Worm (Caenorhabditis elegans) whole organism, L1 larva: ENCODE results near the gene F47C12.7.

Experiments used
- C04F5.9 ChIP-seq: sonication (generic microtip); optimal IDR thresholded peaks from 2 replicates; lab custom pipeline; 2016; ENCODE audit warnings: missing genetic modification characterization, missing compliant biosample characterization
- C16A3.4 ChIP-seq: fragments of 150-350 bp; optimal IDR thresholded peaks from 2 replicates; lab custom pipeline; 2014; ENCODE audit warnings: missing biosample characterization, missing genetic modification characterization
- Y116A8C.19 ChIP-seq: sonication (generic microtip); optimal IDR thresholded peaks from 2 replicates; lab custom pipeline; 2016; ENCODE audit warnings: missing compliant biosample characterization, missing genetic modification characterization, borderline replicate concordance
- aha-1 ChIP-seq: fragments of 150-350 bp; optimal IDR thresholded peaks from 2 replicates; lab custom pipeline; 2014; ENCODE audit warnings: missing biosample characterization, missing genetic modification characterization
- alr-1 ChIP-seq: fragments of 200-800 bp; sonication (Bioruptor generic); optimal IDR thresholded peaks from 2 replicates; lab custom pipeline; 2018; ENCODE audit warnings: borderline replicate concordance, mild to moderate bottlenecking, missing genetic modification characterization, missing compliant biosample characterization
- aly-2 ChIP-seq: fragments of 150-350 bp; optimal IDR thresholded peaks from 2 replicates; lab custom pipeline; 2014; ENCODE audit warnings: missing biosample characterization, missing genetic modification characterization
- ama-1 ChIP-seq: fragments of 150-350 bp; optimal IDR thresholded peaks from 2 replicates; lab custom pipeline; 2014
- blmp-1 ChIP-seq: fragments of 150-350 bp; optimal IDR thresholded peaks from 2 replicates; lab custom pipeline; 2014; ENCODE audit warnings: missing biosample characterization, missing genetic modification characterization
- ceh-8 ChIP-seq: fragments of 200-800 bp; sonication (Bioruptor generic); optimal IDR thresholded peaks from 2 replicates; lab custom pipeline; 2018; ENCODE audit warnings: mild to moderate bottlenecking, missing genetic modification characterization, moderate library complexity, missing compliant biosample characterization
- ceh-82 ChIP-seq, 3 experiments: fragments of 150-350 bp in 1 of 3; sonication (generic microtip) in 2 of 3; optimal IDR thresholded peaks; 2 replicates each; lab custom pipeline; 2014 to 2017; ENCODE audit warnings: missing biosample characterization in 3 of 3, missing genetic modification characterization in 3 of 3
- ceh-88 ChIP-seq: fragments of 200-800 bp; sonication (Bioruptor generic); IDR thresholded peaks from 2 replicates; pipeline ENCODE4 v1.3.6; 2022; ENCODE audit warnings: missing genetic modification characterization, missing compliant biosample characterization
- ceh-90 ChIP-seq: sonication (generic microtip); optimal IDR thresholded peaks from 2 replicates; lab custom pipeline; 2016; ENCODE audit warnings: missing genetic modification characterization, missing compliant biosample characterization
- ces-1 ChIP-seq: fragments of 150-350 bp; optimal IDR thresholded peaks from 2 replicates; lab custom pipeline; 2014; ENCODE audit warnings: missing biosample characterization, missing genetic modification reagents, missing genetic modification characterization
- efl-1 ChIP-seq, 4 experiments: fragments of 150-350 bp; optimal IDR thresholded peaks in 3 of 4; peaks in 1 of 4; 1 replicate in 1 of 4; 2 replicates in 3 of 4; lab custom pipeline; 2014; ENCODE audit warnings: missing biosample characterization in 2 of 4, missing genetic modification characterization in 2 of 4, missing genetic modification reagents in 2 of 4
- efl-3 ChIP-seq: fragments of 200-800 bp; sonication (Bioruptor generic); optimal IDR thresholded peaks from 2 replicates; lab custom pipeline; 2018; ENCODE audit warnings: mild to moderate bottlenecking, missing genetic modification characterization, missing compliant biosample characterization
- elt-3 ChIP-seq, 6 experiments: fragments of 150-350 bp in 1 of 6; sonication (generic microtip); optimal IDR thresholded peaks; 2 replicates each; lab custom pipeline; 2017 to 2018; ENCODE audit warnings: missing biosample characterization in 6 of 6, missing genetic modification characterization in 6 of 6, inconsistent platforms in 1 of 6
- ets-5 ChIP-seq: fragments of 200-800 bp; sonication (Bioruptor generic); IDR thresholded peaks from 2 replicates; pipeline ENCODE4 v1.3.6; 2022; ENCODE audit warnings: missing genetic modification characterization, missing compliant biosample characterization
- fkh-8 ChIP-seq: sonication (generic microtip); optimal IDR thresholded peaks from 2 replicates; lab custom pipeline; 2016; ENCODE audit warnings: mild to moderate bottlenecking, missing genetic modification characterization, missing compliant biosample characterization
- grh-1 ChIP-seq: fragments of 200-800 bp; sonication (Bioruptor generic); IDR thresholded peaks from 2 replicates; pipeline ENCODE4 v1.3.6; 2022; ENCODE audit warnings: missing genetic modification reagents, missing genetic modification characterization, missing compliant biosample characterization
- hlh-17 ChIP-seq: fragments of 200-800 bp; sonication (Bioruptor generic); optimal IDR thresholded peaks from 2 replicates; lab custom pipeline; 2018; ENCODE audit warnings: missing genetic modification characterization, mild to moderate bottlenecking, missing compliant biosample characterization, moderate library complexity, borderline replicate concordance
- hlh-4 ChIP-seq: sonication (generic microtip); optimal IDR thresholded peaks from 2 replicates; lab custom pipeline; 2016; ENCODE audit warnings: mild to moderate bottlenecking, missing genetic modification characterization, missing compliant biosample characterization
- irx-1 ChIP-seq: sonication (generic microtip); optimal IDR thresholded peaks from 2 replicates; lab custom pipeline; 2016; ENCODE audit warnings: missing genetic modification characterization, missing compliant biosample characterization
- isw-1 ChIP-seq: fragments of 200-800 bp; sonication (Bioruptor generic); IDR thresholded peaks from 2 replicates; pipeline ENCODE4 v1.3.6; 2022; ENCODE audit warnings: missing genetic modification characterization, missing compliant biosample characterization
- lin-15B ChIP-seq: fragments of 150-350 bp; sonication (generic microtip); optimal IDR thresholded peaks from 3 replicates; lab custom pipeline; 2014; ENCODE audit warnings: missing biosample characterization, missing genetic modification characterization
- lin-35 ChIP-seq, 2 experiments: fragments of 150-350 bp; optimal IDR thresholded peaks; 2 replicates each; lab custom pipeline; 2014; ENCODE audit warnings: missing biosample characterization in 2 of 2, missing genetic modification characterization in 2 of 2, missing genetic modification reagents in 2 of 2
- lin-39 ChIP-seq: fragments of 150-350 bp; optimal IDR thresholded peaks from 2 replicates; lab custom pipeline; 2014; ENCODE audit warnings: missing biosample characterization, missing genetic modification reagents, missing genetic modification characterization
- mab-9 ChIP-seq: fragments of 200-800 bp; sonication (Bioruptor generic); IDR thresholded peaks from 2 replicates; pipeline ENCODE4 v1.3.6; 2022; ENCODE audit warnings: missing genetic modification reagents, missing genetic modification characterization, missing compliant biosample characterization
- mdl-1 ChIP-seq, 2 experiments: fragments of 150-350 bp; optimal IDR thresholded peaks; 2 replicates each; lab custom pipeline; 2014 to 2017; ENCODE audit warnings: missing biosample characterization in 2 of 2, missing genetic modification characterization in 2 of 2, inconsistent platforms in 1 of 2
- mef-2 ChIP-seq: fragments of 150-350 bp; optimal IDR thresholded peaks from 2 replicates; lab custom pipeline; 2014; ENCODE audit warnings: missing biosample characterization, missing genetic modification characterization
- mep-1 ChIP-seq: fragments of 150-350 bp; optimal IDR thresholded peaks from 2 replicates; lab custom pipeline; 2014; ENCODE audit warnings: missing biosample characterization, missing genetic modification characterization
- nhr-11 ChIP-seq: fragments of 150-350 bp; optimal IDR thresholded peaks from 2 replicates; lab custom pipeline; 2014; ENCODE audit warnings: missing biosample characterization, missing genetic modification characterization
- nhr-12 ChIP-seq: sonication (generic microtip); optimal IDR thresholded peaks from 2 replicates; lab custom pipeline; 2017; ENCODE audit warnings: missing biosample characterization, missing genetic modification characterization
- nhr-19 ChIP-seq: fragments of 200-800 bp; sonication (Bioruptor generic); conservative IDR thresholded peaks from 2 replicates; pipeline ENCODE4 v1.3.6; 2022; ENCODE audit warnings: missing genetic modification characterization, missing compliant biosample characterization
- nhr-237 ChIP-seq: fragments of 150-350 bp; optimal IDR thresholded peaks from 2 replicates; lab custom pipeline; 2014; ENCODE audit warnings: missing biosample characterization, missing genetic modification characterization
- nhr-28 ChIP-seq: fragments of 150-350 bp; optimal IDR thresholded peaks from 2 replicates; lab custom pipeline; 2014; ENCODE audit warnings: missing biosample characterization, missing genetic modification characterization
- nhr-71 ChIP-seq: sonication (generic microtip); optimal IDR thresholded peaks from 2 replicates; lab custom pipeline; 2016; ENCODE audit warnings: mild to moderate bottlenecking, missing genetic modification characterization, moderate library complexity, missing compliant biosample characterization
- nhr-76 ChIP-seq: sonication (generic microtip); optimal IDR thresholded peaks from 2 replicates; lab custom pipeline; 2017; ENCODE audit warnings: missing biosample characterization, missing genetic modification characterization
- nhr-77 ChIP-seq: fragments of 150-350 bp; optimal IDR thresholded peaks from 2 replicates; lab custom pipeline; 2014; ENCODE audit warnings: missing biosample characterization, missing genetic modification characterization
- nhr-84 ChIP-seq: sonication (generic microtip); optimal IDR thresholded peaks from 2 replicates; lab custom pipeline; 2017; ENCODE audit warnings: missing biosample characterization, missing genetic modification characterization
- nhr-85 ChIP-seq: sonication (generic microtip); peaks from one replicate; lab custom pipeline; 2016; ENCODE audit warnings: missing genetic modification characterization, inconsistent platforms, missing compliant biosample characterization
- pax-3 ChIP-seq: fragments of 200-800 bp; sonication (Bioruptor generic); optimal IDR thresholded peaks from 2 replicates; lab custom pipeline; 2018; ENCODE audit warnings: mild to moderate bottlenecking, missing genetic modification characterization, moderate library complexity, missing compliant biosample characterization
- skn-1 ChIP-seq: fragments of 150-350 bp; optimal IDR thresholded peaks from 2 replicates; lab custom pipeline; 2014; ENCODE audit warnings: missing biosample characterization, missing genetic modification characterization
- sptf-1 ChIP-seq: fragments of 150-350 bp; optimal IDR thresholded peaks from 2 replicates; lab custom pipeline; 2014; ENCODE audit warnings: missing biosample characterization, missing genetic modification characterization
- sup-37 ChIP-seq: fragments of 200-800 bp; sonication (Bioruptor generic); optimal IDR thresholded peaks from 2 replicates; lab custom pipeline; 2018; ENCODE audit warnings: mild to moderate bottlenecking, missing genetic modification characterization, missing compliant biosample characterization
- swsn-7 ChIP-seq: sonication (generic microtip); optimal IDR thresholded peaks from 2 replicates; lab custom pipeline; 2016; ENCODE audit warnings: missing genetic modification characterization, missing compliant biosample characterization
- unc-130 ChIP-seq: fragments of 150-350 bp; optimal IDR thresholded peaks from 2 replicates; lab custom pipeline; 2017; ENCODE audit warnings: missing biosample characterization, missing genetic modification characterization, inconsistent platforms
- unc-86 ChIP-seq: sonication (generic microtip); optimal IDR thresholded peaks from 2 replicates; lab custom pipeline; 2016; ENCODE audit warnings: missing genetic modification characterization, missing compliant biosample characterization
- unc-98 ChIP-seq: fragments of 200-800 bp; sonication (Bioruptor generic); IDR thresholded peaks from 2 replicates; pipeline ENCODE4 v1.3.6; 2022; ENCODE audit warnings: missing genetic modification characterization, missing compliant biosample characterization
- vab-15 ChIP-seq: sonication (generic microtip); optimal IDR thresholded peaks from 2 replicates; lab custom pipeline; 2017; ENCODE audit warnings: missing genotype, mild to moderate bottlenecking, missing genetic modification characterization, missing compliant biosample characterization
- xbp-1 ChIP-seq: sonication (generic microtip); optimal IDR thresholded peaks from 2 replicates; lab custom pipeline; 2016; ENCODE audit warnings: missing genetic modification characterization, missing compliant biosample characterization
- zag-1 ChIP-seq: fragments of 150-350 bp; optimal IDR thresholded peaks from 2 replicates; lab custom pipeline; 2014; ENCODE audit warnings: missing biosample characterization, missing genetic modification characterization
- zip-4 ChIP-seq: fragments of 200-800 bp; sonication (Bioruptor generic); optimal IDR thresholded peaks from 2 replicates; lab custom pipeline; 2018; ENCODE audit warnings: mild to moderate bottlenecking, missing genetic modification characterization, moderate library complexity, missing compliant biosample characterization
- ztf-11 ChIP-seq, 2 experiments: sonication (generic microtip); optimal IDR thresholded peaks; 2 replicates each; lab custom pipeline; 2016 to 2017; ENCODE audit warnings: missing genetic modification characterization in 2 of 2, missing biosample characterization in 1 of 2, missing compliant biosample characterization in 1 of 2
- ztf-4 ChIP-seq: fragments of 150-350 bp; optimal IDR thresholded peaks from 2 replicates; lab custom pipeline; 2014; ENCODE audit warnings: missing biosample characterization, missing genetic modification characterization

F47C12.7 gene

ce11 chrIV:4025923-4026322 is 30.6 kb upstream of the F47C12.7 start:
- TF ChIP-seq hlh-17 (no peak), sup-37 (GFP tag; lab: Kevin White, UChicago) (no peak), ceh-90 (tag; lab: Kevin White, UChicago) (no peak), unc-98 (GFP tag; lab: Robert Waterston, UW) (no peak; the same call in 1 of the 2 replicates), isw-1 (no peak), lin-39 (tag; lab: Kevin White, UChicago) (no peak), skn-1 (peak; percentile 66), Y116A8C.19 (tag; lab: Kevin White, UChicago) (no peak), efl-3 (GFP tag; lab: Kevin White, UChicago) (no peak), vab-15 (tag; lab: Kevin White, UChicago) (no peak), pax-3 (tag; lab: Kevin White, UChicago) (peak; percentile 67), lin-35 (GFP tag; optimal IDR thresholded peaks at IDR 0.05; lab: Kevin White, UChicago) (peak in 1 of 2 experiments; percentile 54), nhr-237 (tag; lab: Kevin White, UChicago) (no peak), ces-1 (GFP tag; lab: Kevin White, UChicago) (no peak), C04F5.9 (tag; lab: Kevin White, UChicago) (no peak), xbp-1 (tag; lab: Kevin White, UChicago) (peak; percentile 14), mdl-1 (tag; optimal IDR thresholded peaks at IDR 0.05; lab: Kevin White, UChicago) (peak; percentile 53 to 94), unc-130 (tag; lab: Kevin White, UChicago) (no peak), blmp-1 (tag; lab: Kevin White, UChicago) (peak; percentile 4), nhr-84 (tag; lab: Kevin White, UChicago) (no peak), ama-1 (lab: Kevin White, UChicago) (no peak), C16A3.4 (no peak), mep-1 (tag; lab: Kevin White, UChicago) (peak; percentile 65), ceh-88 (no peak), alr-1 (no peak), ztf-11 (tag; optimal IDR thresholded peaks at IDR 0.05; lab: Kevin White, UChicago) (no peak), sptf-1 (tag; lab: Kevin White, UChicago) (no peak), ets-5 (GFP tag; lab: Robert Waterston, UW) (no peak), nhr-11 (no peak), lin-15B (tag; lab: Kevin White, UChicago) (no peak), swsn-7 (tag; lab: Kevin White, UChicago) (peak; percentile 44), nhr-28 (no peak), mef-2 (tag; lab: Kevin White, UChicago) (no peak), ceh-8 (GFP tag; lab: Kevin White, UChicago) (no peak), elt-3 (tag; optimal IDR thresholded peaks at IDR 0.05; lab: Kevin White, UChicago) (no peak), aly-2 (tag; lab: Kevin White, UChicago) (no peak), nhr-76 (no peak), nhr-71 (tag; lab: Kevin White, UChicago) (peak; percentile 82), ceh-82 (tag; optimal IDR thresholded peaks at IDR 0.05; lab: Kevin White, UChicago) (peak in 1 of 3 experiments; percentile 38), efl-1 (optimal IDR thresholded peaks at IDR 0.05; lab: Kevin White, UChicago) (peak; percentile 1 to 14), efl-1 (GFP tag; optimal IDR thresholded peaks at IDR 0.05 in 1 of 2; lab: Kevin White, UChicago) (peak; percentile 25 to 91), irx-1 (tag; lab: Kevin White, UChicago) (peak; percentile 20), hlh-4 (tag; lab: Kevin White, UChicago) (no peak), mab-9 (no peak), zag-1 (no peak), zip-4 (GFP tag; lab: Kevin White, UChicago) (no peak), aha-1 (peak; percentile 99), unc-86 (tag; lab: Kevin White, UChicago) (no peak), fkh-8 (tag; lab: Kevin White, UChicago) (peak; percentile 73), nhr-12 (tag; lab: Kevin White, UChicago) (no peak), nhr-85 (tag; lab: Kevin White, UChicago) (peak; percentile 86), ztf-4 (tag; lab: Kevin White, UChicago) (peak; percentile 53), grh-1 (GFP tag; lab: Robert Waterston, UW) (0 out of 2 replicates have a peak, but pooled peaks have one; percentile 35), nhr-19 (GFP tag; lab: Robert Waterston, UW) (peak; percentile 76), nhr-77 (tag; lab: Kevin White, UChicago) (no peak)
